Fruit fly (Drosophila melanogaster) Kc167 (cell line): ENCODE data around the gene Mo25.

ENCODE experiments used
- Myc ChIP-seq: fragments of >200 bp; optimal IDR thresholded peaks from 2 replicates; lab custom pipeline; 2017; ENCODE audit warnings: missing external identifiers
- Sin3A ChIP-seq: fragments of >200 bp; optimal IDR thresholded peaks from 2 replicates; lab custom pipeline; 2018; ENCODE audit warnings: missing external identifiers
- h ChIP-seq: fragments of >200 bp; optimal IDR thresholded peaks from 3 replicates; lab custom pipeline; 2018; ENCODE audit warnings: missing external identifiers
- insv ChIP-seq: fragments of >200 bp; optimal IDR thresholded peaks from 3 replicates; lab custom pipeline; 2018; ENCODE audit warnings: missing external identifiers
- psq ChIP-seq: fragments of >200 bp; optimal IDR thresholded peaks from 2 replicates; lab custom pipeline; 2017; ENCODE audit warnings: missing external identifiers
- ttk ChIP-seq: sonication (Bioruptor generic); optimal IDR thresholded peaks from 2 replicates; lab custom pipeline; 2017; ENCODE audit warnings: missing external identifiers

Mo25 gene

DNA sequence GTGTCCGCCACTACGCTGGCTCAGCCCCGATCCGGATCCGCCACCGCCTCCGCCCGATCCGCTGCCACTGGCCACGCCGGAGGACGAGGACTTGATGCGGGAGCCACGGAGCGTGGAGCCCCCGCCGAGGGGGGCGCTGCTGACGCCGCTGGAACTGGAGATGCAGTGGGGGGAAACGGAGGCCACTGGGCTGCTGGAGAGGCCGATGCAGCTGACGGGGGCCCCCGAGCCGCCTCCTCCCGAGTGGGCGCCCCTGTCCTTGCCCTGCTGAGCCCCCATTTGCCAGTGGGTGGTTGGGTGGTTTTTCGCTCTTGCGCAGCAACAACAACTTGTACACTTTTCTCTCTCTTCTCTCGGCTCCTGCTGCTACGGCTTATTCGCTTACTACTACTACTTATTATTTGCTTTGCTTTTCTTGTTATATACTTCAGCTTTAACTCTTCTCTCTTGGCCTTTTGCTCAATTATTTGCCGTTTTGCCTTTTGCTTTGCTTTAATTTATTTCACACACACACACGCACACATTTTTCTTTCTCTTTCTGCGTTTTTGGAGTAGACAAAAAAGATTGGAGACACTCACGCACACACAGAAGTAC lies 31.7 kb upstream of the Mo25 start:
- TF ChIP-seq insv (no peak), ttk (lab: Kevin White, UChicago) (peak; percentile 73)

DNA sequence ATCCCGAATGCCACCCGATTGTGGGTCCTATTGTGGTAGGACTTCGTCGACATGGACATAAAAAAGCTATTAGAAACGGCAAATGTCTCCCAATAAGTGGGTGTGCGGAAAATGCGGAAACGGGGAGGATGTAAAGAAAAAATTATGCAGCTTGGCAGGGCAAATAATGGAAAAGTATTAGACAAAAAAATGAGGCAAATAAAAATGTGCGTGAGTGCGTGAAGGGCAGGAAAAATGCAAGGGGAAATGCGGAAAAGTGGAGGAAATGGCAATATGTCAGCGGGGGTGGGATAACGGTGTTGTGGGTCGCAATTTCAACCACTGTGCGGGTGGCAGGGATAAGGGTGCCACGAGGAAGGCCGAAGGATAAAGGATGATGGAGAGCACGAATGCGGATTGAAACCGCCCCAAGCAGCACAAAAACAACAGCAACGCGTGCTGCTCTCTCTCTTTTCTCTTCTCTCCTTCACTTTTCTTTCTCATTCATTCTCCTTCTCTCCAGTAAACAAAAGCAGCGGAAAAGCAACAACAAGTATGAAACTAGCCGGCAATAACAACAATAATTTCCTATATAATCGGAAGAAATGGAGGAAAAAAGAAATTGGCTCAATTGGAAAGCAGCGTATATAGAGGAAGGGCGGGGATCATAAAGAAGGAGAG lies 30.2 kb upstream of the Mo25 start:
- no peak for TF ChIP-seq Myc
- no peak for TF ChIP-seq Sin3A (lab: Kevin White, UChicago)
- TF ChIP-seq insv, result no peak
- TF ChIP-seq psq (lab: Kevin White, UChicago), result no peak
- TF ChIP-seq ttk (lab: Kevin White, UChicago), result no peak
- TF ChIP-seq h (lab: Kevin White, UChicago), result no peak

DNA sequence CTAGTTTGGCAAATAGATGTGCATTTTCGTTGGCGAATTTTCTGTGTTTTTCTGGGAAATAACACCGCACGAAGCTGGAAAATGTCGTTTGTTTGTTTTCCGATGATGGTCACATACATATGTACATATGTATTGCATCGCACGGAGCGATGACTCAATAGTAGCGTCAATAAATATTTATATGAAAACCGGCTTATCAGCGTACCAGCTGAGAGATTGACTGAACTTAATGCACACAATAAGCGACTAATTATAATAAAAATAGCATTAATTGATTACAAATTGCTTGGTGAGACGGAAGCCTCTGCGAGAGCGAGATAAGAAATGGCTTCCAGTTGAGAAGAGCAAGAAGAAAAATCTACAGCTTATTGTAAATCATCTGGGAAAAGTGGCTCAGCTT lies 29.2 kb upstream of the Mo25 start:
- TF ChIP-seq h (lab: Kevin White, UChicago) (no peak), ttk (lab: Kevin White, UChicago) (no peak), insv (no peak), Sin3A (lab: Kevin White, UChicago) (no peak), Myc (no peak), psq (lab: Kevin White, UChicago) (no peak)

DNA sequence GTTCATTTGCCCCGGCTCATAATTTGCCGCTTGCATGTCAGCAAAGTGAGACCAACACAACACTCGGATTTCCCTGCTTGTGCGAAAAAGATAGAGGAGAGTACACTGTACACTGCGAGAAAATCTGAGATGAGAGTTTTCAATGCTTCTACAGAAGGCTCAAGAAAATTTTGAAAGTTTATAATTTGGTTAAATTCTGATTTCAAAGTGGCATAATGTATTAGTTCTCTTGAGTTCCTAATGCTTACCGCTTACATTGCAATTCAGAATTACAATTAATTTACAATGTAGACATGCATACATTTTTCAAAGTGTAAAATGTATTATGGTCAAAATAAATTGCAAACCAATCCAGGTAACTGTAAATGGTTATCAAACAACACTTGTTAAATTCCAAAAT lies 27.7 kb upstream of the Mo25 start:
- TF ChIP-seq insv (no peak), Myc (no peak), h (lab: Kevin White, UChicago) (no peak), ttk (lab: Kevin White, UChicago) (no peak)

DNA sequence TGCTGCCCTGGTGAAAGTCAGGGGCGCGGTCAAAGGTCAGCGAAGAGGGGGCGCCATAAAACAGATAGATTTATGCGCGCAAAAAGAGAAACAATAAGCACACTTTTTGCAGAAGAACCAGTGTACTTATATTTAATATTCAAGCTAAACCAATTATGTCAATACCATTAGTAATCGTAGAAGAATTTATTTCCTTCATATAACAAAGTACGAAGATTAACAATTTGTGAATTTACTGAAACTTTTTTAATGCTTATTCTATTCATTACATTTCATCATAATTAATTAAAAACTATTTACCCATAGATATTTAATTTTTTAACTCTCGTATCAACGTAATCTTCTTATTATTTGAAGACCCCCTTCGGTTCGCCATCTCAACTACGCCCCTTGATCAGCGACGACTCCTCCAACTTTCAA lies 26.8 kb upstream of the Mo25 start:
- no peak for TF ChIP-seq Sin3A (lab: Kevin White, UChicago)

DNA sequence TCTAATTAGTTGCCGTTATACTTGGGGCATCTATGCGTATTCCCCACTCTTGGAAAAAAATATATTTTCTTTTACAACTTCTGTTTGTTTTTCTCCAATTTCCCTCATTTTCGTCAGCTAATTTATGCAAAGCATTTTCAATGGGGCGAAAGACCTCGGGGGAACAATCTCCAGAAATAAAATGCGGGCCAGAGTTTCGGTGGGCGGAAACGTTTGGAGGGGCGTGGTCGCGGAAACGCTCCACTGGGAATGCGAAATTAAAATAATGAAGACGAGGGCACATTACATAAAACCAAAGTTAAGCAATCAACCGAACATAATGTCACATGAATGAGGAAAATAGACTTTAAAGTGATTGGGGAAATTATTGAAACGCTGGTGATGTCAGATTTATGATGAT lies 25.8 kb upstream of the Mo25 start:
- TF ChIP-seq insv, result no peak
- no peak for TF ChIP-seq Myc
- no peak for TF ChIP-seq ttk (lab: Kevin White, UChicago)
- TF ChIP-seq h (lab: Kevin White, UChicago), result no peak
- TF ChIP-seq Sin3A (lab: Kevin White, UChicago), result no peak
- TF ChIP-seq psq (lab: Kevin White, UChicago), result no peak

DNA sequence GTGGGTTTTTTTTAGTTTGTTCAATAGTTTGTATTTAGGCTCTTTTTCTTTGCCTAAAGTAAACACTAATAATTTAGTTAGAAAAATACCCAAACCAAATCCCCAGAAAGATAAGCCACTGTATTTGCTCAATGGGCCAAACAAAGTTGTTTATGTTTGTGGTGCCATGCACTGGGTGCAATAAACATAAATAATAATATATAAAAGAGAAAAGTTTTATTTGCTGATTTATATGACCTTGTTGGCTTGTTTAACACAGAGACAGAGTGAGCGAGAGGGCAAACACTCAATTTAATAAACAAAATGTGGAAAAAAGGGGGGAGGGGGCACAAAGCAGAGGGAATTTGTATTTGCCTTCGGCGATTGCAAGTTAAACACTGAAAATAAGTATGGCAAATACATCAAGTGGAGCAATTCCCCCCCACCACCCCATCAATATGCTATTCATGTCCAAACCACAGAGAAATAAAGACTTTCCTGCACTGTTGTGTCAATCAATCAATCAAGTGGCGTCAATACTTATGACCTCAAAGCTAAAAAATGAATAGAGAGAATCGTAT lies 25.3 kb upstream of the Mo25 start:
- TF ChIP-seq Myc (no peak), Sin3A (lab: Kevin White, UChicago) (no peak), h (lab: Kevin White, UChicago) (no peak), psq (lab: Kevin White, UChicago) (no peak), insv (no peak), ttk (lab: Kevin White, UChicago) (no peak)

DNA sequence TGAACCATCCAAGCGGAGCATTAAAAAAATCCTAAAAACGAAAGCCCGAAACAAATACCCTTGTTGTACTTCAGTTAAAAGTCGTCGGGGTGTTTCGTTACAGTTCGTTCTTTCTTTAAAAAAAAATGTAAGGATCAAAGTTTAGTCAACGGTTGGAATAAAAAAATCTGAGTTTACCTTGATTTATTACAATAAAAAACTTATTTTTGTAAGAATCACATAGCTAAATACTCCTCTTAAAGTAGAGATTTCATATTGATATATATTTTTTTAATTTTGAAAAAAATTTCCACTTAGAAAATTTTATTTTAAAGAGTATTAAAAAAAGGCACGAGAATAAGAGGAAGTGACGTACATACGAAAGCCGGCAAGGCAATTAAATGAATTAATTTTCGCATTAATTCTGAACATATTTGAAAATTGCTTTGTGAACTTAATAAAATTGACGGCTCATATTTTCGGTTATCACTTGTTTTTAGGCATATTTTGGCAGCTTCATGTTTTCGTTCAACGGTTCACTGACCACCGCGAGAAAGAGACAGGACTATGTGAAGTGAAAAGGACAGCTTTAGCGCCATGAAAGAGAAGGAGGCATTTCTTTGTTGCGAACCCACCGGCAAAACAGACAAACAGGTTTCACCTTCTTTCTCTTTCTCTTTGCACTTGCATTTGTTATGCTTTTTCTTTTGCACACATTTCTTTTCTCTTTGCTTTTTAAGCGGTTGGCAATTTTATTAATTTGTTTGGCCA lies 23.5 kb upstream of the Mo25 start:
- TF ChIP-seq ttk (lab: Kevin White, UChicago), result no peak
- TF ChIP-seq psq (lab: Kevin White, UChicago), result no peak
- TF ChIP-seq h (lab: Kevin White, UChicago), result no peak
- no peak for TF ChIP-seq Sin3A (lab: Kevin White, UChicago)
- TF ChIP-seq insv, result no peak
- no peak for TF ChIP-seq Myc

DNA sequence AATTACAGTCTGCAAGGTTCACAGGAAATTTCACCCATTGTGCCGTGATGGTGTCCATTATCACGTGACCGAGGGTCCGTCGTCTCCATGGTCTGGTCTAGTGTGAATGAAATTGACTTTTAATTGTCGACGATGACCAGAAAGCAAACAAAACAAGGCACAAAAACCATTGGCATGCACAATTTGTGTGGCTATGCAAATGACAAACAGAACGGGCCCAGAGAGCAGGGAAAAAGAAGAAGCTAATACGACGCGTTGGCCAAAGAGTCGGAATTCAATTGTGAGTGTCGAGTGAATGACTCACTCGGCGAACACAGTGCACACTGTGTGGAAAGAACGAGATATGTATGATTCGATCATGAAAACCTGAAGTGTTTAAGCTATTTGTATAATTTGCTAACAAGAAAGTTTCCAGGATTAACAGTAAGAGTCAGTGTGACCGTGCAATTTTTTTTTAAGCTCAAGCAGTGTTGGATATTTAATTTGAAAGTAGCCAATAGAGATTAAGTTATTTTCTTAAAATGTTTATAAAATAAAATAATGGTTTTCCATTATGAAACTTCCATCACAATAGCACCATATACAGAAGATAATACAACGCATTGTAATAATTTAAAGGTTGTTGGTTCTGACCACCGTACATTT lies 20.4 kb upstream of the Mo25 start:
- no peak for TF ChIP-seq insv
- TF ChIP-seq h (lab: Kevin White, UChicago), result no peak
- no peak for TF ChIP-seq ttk (lab: Kevin White, UChicago)
- no peak for TF ChIP-seq psq (lab: Kevin White, UChicago)
- no peak for TF ChIP-seq Sin3A (lab: Kevin White, UChicago)
- no peak for TF ChIP-seq Myc

DNA sequence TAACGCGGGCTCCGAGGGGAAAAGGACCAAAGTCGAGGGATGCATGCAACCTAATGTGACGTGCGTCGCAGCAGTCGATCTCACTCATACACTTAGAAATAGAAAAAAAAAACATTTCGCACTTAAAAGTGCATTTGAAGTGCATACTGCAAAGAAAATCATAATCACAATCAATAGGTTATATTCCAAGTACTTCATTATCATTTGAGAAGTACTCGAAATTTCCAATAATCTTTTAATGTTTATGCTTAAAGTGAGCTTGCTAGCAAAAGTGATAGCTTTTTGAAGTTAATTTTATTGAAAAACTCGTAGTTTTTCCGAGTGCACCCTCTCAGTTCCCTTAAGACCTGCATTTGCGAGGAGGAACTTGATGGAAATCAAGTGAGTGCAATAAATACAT lies 19.3 kb upstream of the Mo25 start:
- TF ChIP-seq Sin3A (lab: Kevin White, UChicago) (no peak), h (lab: Kevin White, UChicago) (no peak), insv (no peak), Myc (no peak), psq (lab: Kevin White, UChicago) (no peak), ttk (lab: Kevin White, UChicago) (no peak)

DNA sequence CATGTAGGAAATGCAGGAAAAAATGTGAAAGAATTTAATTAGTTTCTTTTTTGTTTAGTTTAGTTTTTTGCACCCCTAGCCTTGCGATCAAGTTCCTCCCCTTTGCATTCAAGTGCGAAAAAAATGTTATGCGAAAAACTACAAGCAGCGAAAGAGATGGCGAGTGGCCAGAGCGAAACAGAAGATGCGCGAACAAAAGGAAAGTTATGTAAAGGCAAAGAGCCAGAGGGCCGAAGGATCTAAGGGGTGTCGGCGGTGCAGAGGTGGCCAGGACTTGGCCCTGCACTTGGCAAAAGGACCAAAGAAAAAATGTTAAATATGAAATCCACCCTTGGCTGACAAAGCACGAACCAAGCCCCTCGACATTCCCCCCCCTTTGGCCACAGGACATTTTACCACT lies 18.8 kb upstream of the Mo25 start:
- TF ChIP-seq insv (no peak), h (lab: Kevin White, UChicago) (no peak), Myc (no peak), ttk (lab: Kevin White, UChicago) (no peak), Sin3A (lab: Kevin White, UChicago) (no peak), psq (lab: Kevin White, UChicago) (no peak)
